Fruit fly (Drosophila melanogaster) whole organism, embryonic: Measurements from ENCODE around the gene CG17633.

ENCODE experiments used
- Bgb ChIP-seq: fragments of 200-800 bp; sonication (Bioruptor generic); IDR thresholded peaks from 2 replicates; pipeline ENCODE4 v1.3.6; 2022; ENCODE audit warnings: missing biosample characterization, missing genetic modification characterization; ENCODE audit not compliant: partially characterized antibody
- CG10209 ChIP-seq: fragments of 200-800 bp; sonication (Bioruptor generic); optimal IDR thresholded peaks from 3 replicates; lab custom pipeline; 2017; ENCODE audit warnings: missing biosample characterization, mild to moderate bottlenecking, missing genetic modification characterization, missing genetic modification reagents
- CG10431 ChIP-seq: fragments of 200-800 bp; sonication (Bioruptor generic); optimal IDR thresholded peaks from 3 replicates; lab custom pipeline; 2018; ENCODE audit warnings: missing biosample characterization, mild to moderate bottlenecking, missing genetic modification characterization
- CG11456 ChIP-seq: fragments of 200-800 bp; sonication (Bioruptor generic); IDR thresholded peaks from 3 replicates; pipeline ENCODE4 v1.3.6; 2022; ENCODE audit warnings: missing biosample characterization, missing genetic modification characterization
- CG11695 ChIP-seq: fragments of 200-800 bp; sonication (Bioruptor generic); IDR thresholded peaks from 3 replicates; pipeline ENCODE4 v1.3.6; 2022; ENCODE audit warnings: missing biosample characterization, missing genetic modification characterization
- CG1233 ChIP-seq: fragments of 200-800 bp; sonication (Bioruptor generic); optimal IDR thresholded peaks from 4 replicates; lab custom pipeline; 2018; ENCODE audit warnings: missing biosample characterization, mild to moderate bottlenecking, missing genetic modification characterization
- CG17912 ChIP-seq: fragments of 200-800 bp; sonication (Bioruptor generic); optimal IDR thresholded peaks from 2 replicates; lab custom pipeline; 2018; ENCODE audit warnings: missing biosample characterization, mild to moderate bottlenecking, missing genetic modification characterization
- CG18599 ChIP-seq: fragments of 200-800 bp; sonication (Bioruptor generic); optimal IDR thresholded peaks from 3 replicates; lab custom pipeline; 2017; ENCODE audit warnings: missing biosample characterization, missing genetic modification characterization, mild to moderate bottlenecking, moderate library complexity, missing genetic modification reagents
- CG18764 ChIP-seq: fragments of 200-800 bp; sonication (Bioruptor generic); optimal IDR thresholded peaks from 3 replicates; lab custom pipeline; 2016; ENCODE audit warnings: missing biosample characterization, missing genetic modification characterization
- CG2116 ChIP-seq: fragments of 200-800 bp; sonication (Bioruptor generic); optimal IDR thresholded peaks from 3 replicates; lab custom pipeline; 2018; ENCODE audit warnings: missing biosample characterization, mild to moderate bottlenecking, missing genetic modification characterization
- CG31388 ChIP-seq: fragments of 200-800 bp; sonication (Bioruptor generic); optimal IDR thresholded peaks from 2 replicates; lab custom pipeline; 2016; ENCODE audit warnings: missing biosample characterization, missing genetic modification characterization
- CG31441 ChIP-seq: fragments of 200-800 bp; sonication (Bioruptor generic); IDR thresholded peaks from 2 replicates; pipeline ENCODE4 v1.3.6; 2022; ENCODE audit warnings: missing biosample characterization, missing genetic modification characterization
- CG32772 ChIP-seq: fragments of 200-800 bp; sonication (Bioruptor generic); IDR thresholded peaks from 2 replicates; pipeline ENCODE4 v1.3.6; 2022; ENCODE audit warnings: missing biosample characterization, missing genetic modification characterization
- CG4282 ChIP-seq: fragments of 200-800 bp; sonication (Bioruptor generic); optimal IDR thresholded peaks from 2 replicates; lab custom pipeline; 2016; ENCODE audit warnings: missing biosample characterization, missing genetic modification characterization
- Camta ChIP-seq: fragments of 200-800 bp; sonication (Bioruptor generic); optimal IDR thresholded peaks from 2 replicates; lab custom pipeline; 2016; ENCODE audit warnings: missing biosample characterization, missing genetic modification characterization
- CrebB ChIP-seq: fragments of 200-800 bp; sonication (Bioruptor generic); optimal IDR thresholded peaks from 3 replicates; lab custom pipeline; 2018; ENCODE audit warnings: missing biosample characterization, mild to moderate bottlenecking, missing genetic modification characterization
- Dll ChIP-seq: fragments of 200-800 bp; sonication (Bioruptor generic); IDR thresholded peaks from 4 replicates; pipeline ENCODE4 v1.3.6; 2022; ENCODE audit warnings: missing biosample characterization, missing genetic modification characterization; ENCODE audit not compliant: partially characterized antibody
- Dref ChIP-seq: fragments of 200-800 bp; sonication (Bioruptor generic); IDR thresholded peaks from 2 replicates; pipeline ENCODE4 v1.3.6; 2022; ENCODE audit warnings: missing biosample characterization, missing genetic modification characterization
- Ets97D ChIP-seq: fragments of 200-800 bp; sonication (Bioruptor generic); optimal IDR thresholded peaks from 3 replicates; lab custom pipeline; 2016; ENCODE audit warnings: missing biosample characterization, missing genetic modification characterization
- HLH4C ChIP-seq: fragments of 200-800 bp; sonication (Bioruptor generic); IDR thresholded peaks from 3 replicates; pipeline ENCODE4 v1.3.6; 2022; ENCODE audit warnings: missing biosample characterization, missing genetic modification characterization; ENCODE audit not compliant: partially characterized antibody
- Kr ChIP-seq: fragments of 200-800 bp; sonication (Bioruptor generic); optimal IDR thresholded peaks from 2 replicates; lab custom pipeline; 2017; ENCODE audit warnings: missing biosample characterization, mild to moderate bottlenecking, missing genetic modification characterization
- MESR4 ChIP-seq: fragments of 200-800 bp; sonication (Bioruptor generic); optimal IDR thresholded peaks from 2 replicates; lab custom pipeline; 2018; ENCODE audit warnings: missing biosample characterization, mild to moderate bottlenecking, missing genetic modification characterization, moderate library complexity
- Mes4 ChIP-seq: fragments of 200-800 bp; sonication (Bioruptor generic); optimal IDR thresholded peaks from 2 replicates; lab custom pipeline; 2016; ENCODE audit warnings: missing biosample characterization, missing genetic modification characterization
- Myb ChIP-seq: fragments of 200-800 bp; sonication (Bioruptor generic); optimal IDR thresholded peaks from 2 replicates; lab custom pipeline; 2016; ENCODE audit warnings: missing biosample characterization, missing genetic modification characterization
- Nf-YA ChIP-seq: fragments of 200-800 bp; sonication (Bioruptor generic); IDR thresholded peaks from 2 replicates; pipeline ENCODE4 v1.3.6; 2022; ENCODE audit warnings: missing biosample characterization, missing genetic modification characterization
- Nf-YC ChIP-seq: fragments of 200-800 bp; optimal IDR thresholded peaks from 3 replicates; lab custom pipeline; 2019; ENCODE audit warnings: missing biosample characterization, mild to moderate bottlenecking, missing genetic modification characterization, moderate library complexity
- Sox102F ChIP-seq: fragments of 200-800 bp; sonication (Bioruptor generic); optimal IDR thresholded peaks from 2 replicates; lab custom pipeline; 2018; ENCODE audit warnings: missing biosample characterization, mild to moderate bottlenecking, missing genetic modification characterization, moderate library complexity
- Vsx1 ChIP-seq: fragments of 200-800 bp; sonication (Bioruptor generic); optimal IDR thresholded peaks from 2 replicates; lab custom pipeline; 2017; ENCODE audit warnings: missing biosample characterization, mild to moderate bottlenecking, missing genetic modification characterization, missing genetic modification reagents
- YL-1 ChIP-seq: fragments of 200-800 bp; sonication (Bioruptor generic); optimal IDR thresholded peaks from 3 replicates; lab custom pipeline; 2017; ENCODE audit warnings: missing biosample characterization, mild to moderate bottlenecking, missing genetic modification characterization
- al ChIP-seq: fragments of 200-800 bp; sonication (Bioruptor generic); IDR thresholded peaks from 2 replicates; pipeline ENCODE4 v1.3.6; 2022; ENCODE audit warnings: missing biosample characterization, missing genetic modification characterization
- ato ChIP-seq: fragments of 200-800 bp; sonication (Bioruptor generic); IDR thresholded peaks from 2 replicates; pipeline ENCODE4 v1.3.6; 2022; ENCODE audit warnings: missing biosample characterization, missing genetic modification characterization; ENCODE audit not compliant: partially characterized antibody
- az2 ChIP-seq: fragments of 200-800 bp; sonication (Bioruptor generic); optimal IDR thresholded peaks from 3 replicates; lab custom pipeline; 2016; ENCODE audit warnings: missing biosample characterization, missing genetic modification characterization
- bbx ChIP-seq: fragments of 200-800 bp; sonication (Bioruptor generic); IDR thresholded peaks from 2 replicates; pipeline ENCODE4 v1.3.6; 2022; ENCODE audit warnings: missing biosample characterization, missing genetic modification characterization; ENCODE audit not compliant: partially characterized antibody
- bsh ChIP-seq, 2 experiments: fragments of 200-800 bp; sonication (Bioruptor generic); optimal IDR thresholded peaks; 2 replicates each; lab custom pipeline; 2017 to 2018; ENCODE audit warnings: mild to moderate bottlenecking in 2 of 2, missing biosample characterization in 2 of 2, missing genetic modification characterization in 2 of 2, moderate library complexity in 1 of 2
- cg ChIP-seq: fragments of 200-800 bp; sonication (Bioruptor generic); optimal IDR thresholded peaks from 3 replicates; lab custom pipeline; 2019; ENCODE audit warnings: missing biosample characterization, mild to moderate bottlenecking, missing genetic modification characterization, moderate library complexity
- gfzf ChIP-seq: fragments of 200-800 bp; sonication (Bioruptor generic); optimal IDR thresholded peaks from 2 replicates; lab custom pipeline; 2016; ENCODE audit warnings: missing biosample characterization, mild to moderate bottlenecking, missing genetic modification characterization, moderate library complexity
- gsb ChIP-seq: fragments of 200-800 bp; sonication (Bioruptor generic); IDR thresholded peaks from 2 replicates; pipeline ENCODE4 v1.3.6; 2022; ENCODE audit warnings: missing biosample characterization, missing genetic modification characterization
- gsb-n ChIP-seq: fragments of 200-800 bp; sonication (Bioruptor generic); optimal IDR thresholded peaks from 3 replicates; lab custom pipeline; 2018; ENCODE audit warnings: missing biosample characterization, mild to moderate bottlenecking, missing genetic modification characterization
- lbe ChIP-seq: fragments of 200-800 bp; sonication (Bioruptor generic); optimal IDR thresholded peaks from 2 replicates; lab custom pipeline; 2016; ENCODE audit warnings: missing biosample characterization, mild to moderate bottlenecking, missing genetic modification characterization
- luna ChIP-seq: fragments of 200-800 bp; sonication (Bioruptor generic); optimal IDR thresholded peaks from 2 replicates; lab custom pipeline; 2016; ENCODE audit warnings: missing biosample characterization, missing genetic modification characterization
- pb ChIP-seq: fragments of 200-800 bp; sonication (Bioruptor generic); optimal IDR thresholded peaks from 3 replicates; lab custom pipeline; 2016; ENCODE audit warnings: missing biosample characterization, missing genetic modification characterization
- prd ChIP-seq, 3 experiments: fragments of >200 bp in 2 of 3; fragments of 200-800 bp in 1 of 3; sonication (Bioruptor generic) in 1 of 3; optimal IDR thresholded peaks in 2 of 3; IDR thresholded peaks in 1 of 3; 2 replicates in 2 of 3; 3 replicates in 1 of 3; pipeline versions ENCODE4 v1.3.6 to Lab custom; 2017 to 2022; ENCODE audit warnings: missing biosample characterization in 1 of 3, missing genetic modification characterization in 1 of 3
- repo ChIP-seq: fragments of 200-800 bp; sonication (Bioruptor generic); optimal IDR thresholded peaks from 2 replicates; lab custom pipeline; 2016; ENCODE audit warnings: missing biosample characterization, missing genetic modification characterization
- run ChIP-seq: fragments of 200-800 bp; sonication (Bioruptor generic); optimal IDR thresholded peaks from 3 replicates; lab custom pipeline; 2018; ENCODE audit warnings: missing biosample characterization, mild to moderate bottlenecking, missing genetic modification characterization
- sob ChIP-seq: fragments of 200-800 bp; sonication (Bioruptor generic); IDR thresholded peaks from 2 replicates; pipeline ENCODE4 v1.3.6; 2022; ENCODE audit warnings: missing biosample characterization, missing genetic modification characterization
- sr ChIP-seq: fragments of 200-800 bp; sonication (Bioruptor generic); IDR thresholded peaks from 3 replicates; pipeline ENCODE4 v1.3.6; 2022; ENCODE audit warnings: missing biosample characterization, missing genetic modification characterization
- stwl ChIP-seq: fragments of 200-800 bp; sonication (Bioruptor generic); optimal IDR thresholded peaks from 3 replicates; lab custom pipeline; 2018; ENCODE audit warnings: missing biosample characterization, mild to moderate bottlenecking, missing genetic modification characterization, moderate library complexity
- tx ChIP-seq: fragments of 200-800 bp; sonication (Bioruptor generic); optimal IDR thresholded peaks from 2 replicates; lab custom pipeline; 2016; ENCODE audit warnings: missing biosample characterization, missing genetic modification characterization
- zen ChIP-seq: fragments of 200-800 bp; sonication (Bioruptor generic); optimal IDR thresholded peaks from 3 replicates; lab custom pipeline; 2018; ENCODE audit warnings: missing biosample characterization, mild to moderate bottlenecking, missing genetic modification characterization, moderate library complexity
- zfh1 ChIP-seq: fragments of 200-800 bp; sonication (Bioruptor generic); IDR thresholded peaks from 3 replicates; pipeline ENCODE4 v1.3.6; 2022; ENCODE audit warnings: missing biosample characterization, missing genetic modification characterization

CG17633 gene

DNA sequence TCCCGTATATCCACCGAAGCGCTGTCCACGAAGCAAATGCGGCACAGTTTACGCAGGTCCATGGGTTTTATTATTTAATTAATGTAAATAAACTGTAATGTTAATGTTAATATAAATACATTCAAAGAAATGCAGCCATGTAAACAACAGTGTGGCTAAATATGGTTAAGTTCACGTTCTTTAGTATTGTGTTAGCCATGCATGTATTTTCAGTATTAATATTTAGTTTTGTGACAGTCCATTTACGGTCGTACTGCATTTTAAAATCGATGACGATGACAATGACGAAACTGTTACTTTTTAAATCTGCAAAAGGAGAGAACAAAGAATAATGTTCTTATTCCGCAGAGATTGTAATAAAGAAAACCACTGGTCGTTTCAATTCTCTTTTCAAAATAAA, 24.1 kb downstream of the CG17633 start, which contains the start of gene CG13123 (continued):
- TF ChIP-seq Nf-YA (no peak), sob (GFP tag; lab: Robert Waterston, UW) (no peak), CG1233 (no peak), Vsx1 (GFP tag; lab: Kevin White, UChicago) (peak; percentile 67), Nf-YC (tag; lab: Kevin White, UChicago) (no peak), sr (GFP tag; lab: Robert Waterston, UW) (no peak), Myb (peak; percentile 93), repo (GFP tag; lab: Kevin White, UChicago) (no peak), CG18764 (no peak), MESR4 (GFP tag; lab: Kevin White, UChicago) (peak; percentile 53), ato (GFP tag; lab: Robert Waterston, UW) (no peak), HLH4C (GFP tag; lab: Robert Waterston, UW) (0 out of 3 replicates have a peak, but pooled peaks have one; percentile 8), CG4282 (no peak), Camta (GFP tag; lab: Kevin White, UChicago) (no peak), Bgb (peak; percentile 48), CG18599 (GFP tag; lab: Kevin White, UChicago) (no peak), stwl (tag; lab: Kevin White, UChicago) (peak; percentile 97), CG17912 (GFP tag; lab: Kevin White, UChicago) (no peak), gsb (GFP tag; lab: Robert Waterston, UW) (no peak), CG32772 (GFP tag; lab: Robert Waterston, UW) (no peak), prd (optimal IDR thresholded peaks at IDR 0.05; lab: Kevin White, UChicago) (no peak), prd (GFP tag; IDR thresholded peaks at IDR 0.05; lab: Robert Waterston, UW) (no peak), CG10431 (GFP tag; lab: Kevin White, UChicago) (peak; percentile 36), CG2116 (peak; percentile 81), luna (GFP tag; lab: Kevin White, UChicago) (no peak), tx (GFP tag; lab: Kevin White, UChicago) (no peak), zen (tag; lab: Kevin White, UChicago) (peak; percentile 19), pb (no peak), Sox102F (GFP tag; lab: Kevin White, UChicago) (no peak), bsh (GFP tag; optimal IDR thresholded peaks at IDR 0.05; lab: Kevin White, UChicago) (no peak), Dref (peak; percentile 71), gfzf (peak; percentile 83), run (no peak), CG31388 (GFP tag; lab: Kevin White, UChicago) (no peak), bbx (GFP tag; lab: Robert Waterston, UW) (peak; percentile 37; the same call in 1 of the 2 replicates), zfh1 (no peak), Ets97D (GFP tag; lab: Kevin White, UChicago) (peak; percentile 46), lbe (peak; percentile 5), CG11695 (GFP tag; lab: Robert Waterston, UW) (no peak), CG31441 (GFP tag; lab: Robert Waterston, UW) (no peak), YL-1 (GFP tag; lab: Kevin White, UChicago) (peak; percentile 40), gsb-n (peak; percentile 18), CG10209 (GFP tag; lab: Kevin White, UChicago) (no peak), Kr (no peak), CG11456 (no peak), CrebB (no peak), az2 (GFP tag; lab: Kevin White, UChicago) (no peak), al (GFP tag; lab: Robert Waterston, UW) (no peak), cg (no peak), Dll (GFP tag; lab: Robert Waterston, UW) (0 out of 4 replicates have a peak, but pooled peaks have one; percentile 36), Mes4 (GFP tag; lab: Kevin White, UChicago) (no peak)
